Worm (Caenorhabditis elegans): ENCODE results near the gene lpin-1.

Gene lpin-1

DNA sequence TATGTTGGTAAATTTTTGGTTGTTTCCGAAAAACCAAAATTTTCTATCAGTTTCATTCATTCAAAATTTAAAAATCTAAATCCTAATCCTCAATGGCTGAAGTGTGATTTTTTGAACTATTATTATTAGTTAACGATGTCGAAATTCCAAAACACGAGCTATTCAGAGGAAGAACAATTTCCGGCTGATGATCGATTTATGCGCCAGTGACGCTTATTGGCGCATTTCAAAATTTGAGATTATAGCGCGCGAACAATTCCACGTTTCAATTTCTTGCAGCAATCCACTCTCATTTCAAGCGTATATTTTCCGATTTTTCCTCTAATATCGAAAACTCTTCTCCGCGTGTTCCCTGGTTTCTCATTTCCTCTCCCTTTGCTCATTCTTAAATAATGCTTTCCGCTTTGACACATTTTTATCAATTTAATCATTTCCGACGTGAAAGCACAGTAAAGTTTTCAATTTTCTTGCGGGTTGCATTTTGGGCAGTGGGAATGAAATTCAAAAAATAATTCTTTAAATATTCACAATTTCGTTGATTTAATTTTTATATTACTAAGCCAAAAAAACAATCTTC lies 10.5 kb upstream of the lpin-1 start (continued):
- TF ChIP-seq unc-130 (tag; optimal IDR thresholded peaks at IDR 0.05) (no peak), nhr-19 (GFP tag; conservative IDR thresholded peaks at IDR 0.05) (no peak), ceh-82 (tag; optimal IDR thresholded peaks at IDR 0.05) (no peak), lin-39 (tag; optimal IDR thresholded peaks at IDR 0.05) (no peak), lin-15B (tag; optimal IDR thresholded peaks at IDR 0.05) (peak; percentile 3), ets-5 (GFP tag; IDR thresholded peaks at IDR 0.05) (no peak), hlh-17 (GFP tag; optimal IDR thresholded peaks at IDR 0.05; ENCODE audit: borderline replicate concordance) (no peak), F16B12.6 (tag; optimal IDR thresholded peaks at IDR 0.05) (no peak), ztf-11 (tag; optimal IDR thresholded peaks at IDR 0.05) (no peak), lir-3 (tag; optimal IDR thresholded peaks at IDR 0.05; ENCODE audit: poor library complexity) (no peak)

ce11 chrV:13660660-13661325 lies 6.9 kb upstream of the lpin-1 start, which contains the start of gene letm-1:
Gene letm-1, plus strand, starts transcription at chrV:13661257.
- TF ChIP-seq ceh-63 (GFP tag; optimal IDR thresholded peaks at IDR 0.05) (no peak), pag-3 (tag; optimal IDR thresholded peaks at IDR 0.05; ENCODE audit: borderline replicate concordance, insufficient read depth) (no peak), grh-1 (GFP tag; IDR thresholded peaks at IDR 0.05) (no peak), nhr-85 (tag) (peak; percentile 76), nhr-19 (GFP tag; conservative IDR thresholded peaks at IDR 0.05) (peak; percentile 46), nhr-84 (tag; optimal IDR thresholded peaks at IDR 0.05) (no peak), lsy-2 (tag; optimal IDR thresholded peaks at IDR 0.05) (peak in 1 of 2 experiments; percentile 12), lin-35 (GFP tag; optimal IDR thresholded peaks at IDR 0.05) (peak; percentile 17 to 54), blmp-1 (tag; optimal IDR thresholded peaks at IDR 0.05) (peak; percentile 17), elt-2 (tag; optimal IDR thresholded peaks at IDR 0.05) (peak; percentile 2), snu-23 (GFP tag; optimal IDR thresholded peaks at IDR 0.05) (peak; percentile 39), irx-1 (tag; optimal IDR thresholded peaks at IDR 0.05) (no peak), nhr-71 (tag; optimal IDR thresholded peaks at IDR 0.05) (peak; percentile 67), lin-14 (GFP tag; optimal IDR thresholded peaks at IDR 0.05) (peak; percentile 50), mdl-1 (tag; optimal IDR thresholded peaks at IDR 0.05) (peak in 1 of 2 experiments; percentile 48), nhr-47 (tag; optimal IDR thresholded peaks at IDR 0.05) (no peak), sptf-1 (tag; optimal IDR thresholded peaks at IDR 0.05) (no peak), C16A3.4 (tag; optimal IDR thresholded peaks at IDR 0.05) (peak; percentile 48), zip-4 (GFP tag; optimal IDR thresholded peaks at IDR 0.05) (peak; percentile 40), dpl-1 (GFP tag; optimal IDR thresholded peaks at IDR 0.05) (peak in 2 of 3 experiments; percentile 9 to 38), fos-1 (tag; optimal IDR thresholded peaks at IDR 0.05) (no peak), nhr-20 (tag; optimal IDR thresholded peaks at IDR 0.05) (peak; percentile 52), fkh-8 (tag; optimal IDR thresholded peaks at IDR 0.05) (no peak), lir-3 (tag; optimal IDR thresholded peaks at IDR 0.05; ENCODE audit: poor library complexity) (no peak), swsn-7 (tag; optimal IDR thresholded peaks at IDR 0.05) (no peak), elt-3 (tag; optimal IDR thresholded peaks at IDR 0.05) (peak in 1 of 6 experiments; percentile 12)

DNA sequence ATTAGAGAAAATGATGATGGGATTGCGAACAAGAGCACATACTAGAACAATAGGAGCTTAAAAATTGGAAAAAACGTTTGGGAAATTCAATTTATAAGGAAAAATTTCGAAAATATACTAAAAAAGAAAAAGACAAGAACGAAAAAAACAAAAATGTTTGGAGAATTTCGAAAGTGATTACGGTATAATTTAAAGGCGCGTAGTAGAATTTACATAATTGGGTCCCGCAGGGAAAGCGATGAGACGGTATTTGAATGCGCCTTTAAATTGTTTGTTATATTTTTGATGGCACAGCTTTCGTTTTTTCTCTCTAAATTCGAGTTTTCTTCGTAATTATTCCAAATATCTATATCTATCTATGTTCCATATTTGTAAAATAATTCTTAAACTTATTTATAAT lies 6.2 kb upstream of the lpin-1 start:
- no peak for TF ChIP-seq ztf-11 (tag; optimal IDR thresholded peaks at IDR 0.05)
- no peak for TF ChIP-seq nhr-77 (tag; optimal IDR thresholded peaks at IDR 0.05)
- TF ChIP-seq nhr-85 (tag): peak; percentile 21
- TF ChIP-seq hlh-4 (tag; optimal IDR thresholded peaks at IDR 0.05): no peak
